Worm (Caenorhabditis elegans): ENCODE measurements around the gene gcy-34.

gcy-34 gene

DNA sequence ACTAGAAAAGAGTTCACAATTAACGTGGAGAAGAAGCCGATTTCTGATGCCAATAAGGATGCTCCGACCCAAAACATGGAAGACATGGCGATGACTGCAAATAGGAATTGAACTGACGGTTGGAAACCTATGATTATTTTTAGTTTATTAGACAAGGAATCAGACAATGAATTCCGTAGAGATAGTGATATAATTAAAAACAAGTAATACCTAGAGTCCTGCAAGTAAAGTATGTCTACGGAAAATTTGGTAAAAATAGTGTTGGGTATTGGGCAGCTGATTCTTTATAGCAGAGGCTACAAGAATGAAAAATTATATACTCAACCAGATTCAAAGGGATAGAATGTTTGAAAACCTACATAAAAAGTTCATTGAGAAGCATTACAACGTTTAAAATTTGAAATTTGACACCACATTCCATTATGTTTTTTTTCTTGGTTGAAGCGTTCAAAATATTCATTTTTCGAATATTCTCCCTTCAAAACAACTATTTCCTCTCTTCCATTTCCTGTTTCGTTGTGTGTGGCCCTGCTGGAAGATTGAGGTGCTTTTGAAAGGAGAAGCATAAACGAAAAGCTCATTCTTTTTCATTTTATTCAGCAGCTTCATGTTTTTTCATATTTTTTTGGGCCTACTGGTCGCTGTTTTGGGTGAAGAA is 45.9 kb downstream of the gcy-34 start, which contains the start of the genes str-4 and lgc-48:
str-4 (minus strand) TSS at position 101 of the 658 bp plus-strand sequence.
lgc-48 (plus strand) TSS at position 608 of the 658 bp plus-strand sequence.
- TF ChIP-seq ceh-9 (tag; optimal IDR thresholded peaks at IDR 0.05), result no peak
- TF ChIP-seq R02D3.7 (tag; optimal IDR thresholded peaks at IDR 0.05), result no peak
- no peak for TF ChIP-seq eor-1 (tag; optimal IDR thresholded peaks at IDR 0.05)
- TF ChIP-seq nhr-67 (tag; optimal IDR thresholded peaks at IDR 0.05), result no peak
- no peak for TF ChIP-seq mml-1 (tag; optimal IDR thresholded peaks at IDR 0.05)
- no peak for TF ChIP-seq unc-39 (tag; optimal IDR thresholded peaks at IDR 0.05)
- TF ChIP-seq fkh-2 (tag; optimal IDR thresholded peaks at IDR 0.05), result no peak

DNA sequence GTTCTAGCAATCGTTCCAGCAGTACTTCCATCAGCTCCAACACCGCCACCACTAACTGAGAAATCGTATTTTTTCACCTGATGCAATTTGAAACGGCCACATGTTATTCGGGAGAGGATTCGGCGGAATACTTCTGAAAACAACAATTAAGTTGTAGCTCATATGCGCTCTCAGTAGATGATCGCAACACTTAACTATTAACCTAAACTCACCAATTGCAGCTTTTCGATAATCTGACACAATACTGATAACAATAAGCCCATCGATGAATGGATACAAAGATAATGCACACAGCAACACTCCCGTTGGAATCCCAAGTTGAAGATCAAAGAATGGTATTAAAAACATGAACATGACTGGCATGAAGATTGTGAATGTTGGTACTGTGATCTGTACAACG is 47.7 kb downstream of the gcy-34 start:
- TF ChIP-seq nhr-77 (tag; optimal IDR thresholded peaks at IDR 0.05), result no peak
- TF ChIP-seq fkh-10 (GFP tag; optimal IDR thresholded peaks at IDR 0.05), result no peak
- no peak for TF ChIP-seq nhr-76 (tag; optimal IDR thresholded peaks at IDR 0.05)
- TF ChIP-seq egl-5 (tag; optimal IDR thresholded peaks at IDR 0.05), result no peak
- no peak for TF ChIP-seq lin-15B (tag; optimal IDR thresholded peaks at IDR 0.05)
- TF ChIP-seq daf-12 (tag; optimal IDR thresholded peaks at IDR 0.05), result no peak
- no peak for TF ChIP-seq elt-3 (tag; optimal IDR thresholded peaks at IDR 0.05)
- TF ChIP-seq mdl-1 (tag; optimal IDR thresholded peaks at IDR 0.05), result no peak
- no peak for TF ChIP-seq pha-4 (tag; optimal IDR thresholded peaks at IDR 0.05)

DNA sequence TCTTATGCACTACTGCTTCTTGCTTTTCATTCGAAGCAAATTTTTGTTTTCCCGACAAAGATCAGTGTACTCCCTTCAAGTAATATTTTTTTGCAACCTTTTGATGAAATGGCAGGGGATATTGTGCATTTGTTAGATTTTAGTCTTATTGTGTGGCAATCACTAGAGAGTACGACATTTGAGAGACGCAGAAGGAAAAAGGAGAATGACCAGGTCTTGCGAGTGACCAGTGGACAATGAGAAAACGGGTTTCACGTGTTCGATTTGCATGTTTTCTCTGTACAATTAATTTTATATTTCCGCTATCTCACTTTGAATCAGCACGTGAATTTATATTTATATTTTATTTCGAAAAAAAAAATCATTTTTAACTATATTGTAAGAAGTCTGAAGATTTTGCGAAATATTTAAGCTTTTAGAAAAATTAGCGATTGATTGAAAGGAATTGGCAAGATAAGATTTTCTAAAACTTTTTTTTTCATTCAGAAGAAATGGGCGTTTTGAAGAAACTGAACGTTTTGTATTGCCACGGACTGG is 49.7 kb downstream of the gcy-34 start, which contains the start of gene C50B6.9:
C50B6.9 (plus strand) TSS at position 487 of the 537 bp plus-strand sequence.
- TF ChIP-seq ztf-11 (tag; optimal IDR thresholded peaks at IDR 0.05) (no peak), ceh-16 (tag; optimal IDR thresholded peaks at IDR 0.05) (no peak), elt-3 (tag; optimal IDR thresholded peaks at IDR 0.05) (no peak), lin-15B (tag; optimal IDR thresholded peaks at IDR 0.05) (no peak), ama-1 (optimal IDR thresholded peaks at IDR 0.05) (no peak), nhr-43 (tag; optimal IDR thresholded peaks at IDR 0.05; ENCODE audit: poor library complexity, severe bottlenecking) (no peak), nhr-237 (tag; optimal IDR thresholded peaks at IDR 0.05) (no peak), unc-62 (GFP tag; optimal IDR thresholded peaks at IDR 0.05) (no peak), sea-2 (GFP tag; optimal IDR thresholded peaks at IDR 0.05) (no peak), elt-2 (tag; optimal IDR thresholded peaks at IDR 0.05) (no peak), lin-39 (tag; optimal IDR thresholded peaks at IDR 0.05) (no peak), nhr-12 (tag; optimal IDR thresholded peaks at IDR 0.05) (no peak), tbx-2 (tag; optimal IDR thresholded peaks at IDR 0.05) (no peak)

DNA sequence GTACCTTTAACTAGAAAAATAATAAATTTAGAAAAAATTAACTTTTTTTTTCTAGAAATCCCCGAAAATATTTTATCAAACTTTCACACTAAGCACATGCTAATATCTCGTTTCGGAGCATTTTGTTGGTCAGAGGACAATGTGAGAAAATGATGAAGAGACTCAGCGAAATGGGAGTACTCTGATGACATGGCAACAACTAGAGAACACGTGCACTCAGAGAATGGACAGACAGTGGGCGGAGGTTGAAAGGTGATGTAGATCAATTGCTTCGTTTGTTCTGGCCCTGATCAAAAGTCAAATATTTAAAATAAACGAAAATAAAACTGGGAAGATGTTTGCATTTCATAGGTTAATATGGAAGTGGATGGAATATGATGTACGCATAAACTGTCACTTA is 51.3 kb downstream of the gcy-34 start:
- no peak for TF ChIP-seq elt-3 (tag; optimal IDR thresholded peaks at IDR 0.05)
- no peak for TF ChIP-seq nhr-76 (tag; optimal IDR thresholded peaks at IDR 0.05)

DNA sequence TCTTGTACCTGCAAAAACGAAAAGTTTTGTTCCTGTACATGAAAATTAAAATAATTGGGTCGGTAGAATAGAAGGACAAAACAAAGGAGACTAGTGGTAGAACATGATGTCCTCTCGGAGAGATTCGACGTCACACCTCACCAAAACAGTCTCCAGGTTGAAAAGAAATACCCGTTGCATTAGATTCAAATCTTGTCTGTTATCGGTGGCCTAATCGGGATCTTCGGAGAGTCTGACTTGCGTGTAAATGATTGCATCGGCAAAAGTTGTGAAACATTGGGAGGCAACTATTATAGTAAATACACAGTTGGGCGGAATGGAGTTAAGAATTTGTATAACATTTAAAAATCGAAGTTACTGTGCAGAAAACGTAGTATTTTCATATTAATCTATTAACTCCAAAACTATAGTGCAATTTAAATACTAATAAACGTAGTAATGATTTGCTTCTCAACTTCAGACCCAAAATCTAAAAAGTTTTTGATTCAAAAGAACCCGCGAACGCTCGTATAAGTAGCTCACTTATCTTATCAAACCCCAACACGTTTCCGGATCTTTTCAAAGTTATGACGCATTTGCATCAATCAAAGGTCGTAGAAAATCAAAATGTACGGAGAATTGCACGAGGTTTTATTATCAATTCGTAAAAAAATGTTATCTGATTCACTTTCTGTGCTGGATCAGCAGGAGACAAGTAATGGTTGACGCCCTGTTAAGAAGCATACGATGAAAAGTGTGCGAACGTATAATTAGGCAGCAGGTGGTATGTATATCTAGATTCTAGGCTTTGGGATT is 52.1 kb downstream of the gcy-34 start, which contains the start of gene nhr-168:
nhr-168 (minus strand) TSS at position 486 of the 795 bp plus-strand sequence.
- TF ChIP-seq aly-2 (tag; optimal IDR thresholded peaks at IDR 0.05), result no peak
- peak; percentile 77 for TF ChIP-seq elt-2 (tag; optimal IDR thresholded peaks at IDR 0.05)
- TF ChIP-seq pqm-1 (tag; optimal IDR thresholded peaks at IDR 0.05), result peak; percentile 68
- TF ChIP-seq nhr-28 (tag; optimal IDR thresholded peaks at IDR 0.05), result no peak
- no peak for TF ChIP-seq zag-1 (tag; optimal IDR thresholded peaks at IDR 0.05)
- TF ChIP-seq egl-27 (tag; optimal IDR thresholded peaks at IDR 0.05), result no peak
- TF ChIP-seq jun-1 (tag; optimal IDR thresholded peaks at IDR 0.05), result peak; percentile 34
- peak; percentile 52 for TF ChIP-seq nhr-23 (tag; optimal IDR thresholded peaks at IDR 0.05)
- peak; percentile 96 for TF ChIP-seq elt-1 (tag; optimal IDR thresholded peaks at IDR 0.05)
- TF ChIP-seq nhr-25 (tag; optimal IDR thresholded peaks at IDR 0.05), result peak; percentile 28
